Fruit fly (Drosophila melanogaster) whole organism, embryonic: Measurements from ENCODE around the gene Zn72D.

ENCODE experiments used
- Bgb ChIP-seq: fragments of 200-800 bp; sonication (Bioruptor generic); IDR thresholded peaks from 2 replicates; pipeline ENCODE4 v1.3.6; 2022; ENCODE audit warnings: missing biosample characterization, missing genetic modification characterization; ENCODE audit not compliant: partially characterized antibody
- Blimp-1 ChIP-seq: fragments of 200-800 bp; sonication (Bioruptor generic); optimal IDR thresholded peaks from 3 replicates; lab custom pipeline; 2018; ENCODE audit warnings: missing biosample characterization, missing genetic modification characterization, mild to moderate bottlenecking, moderate library complexity, missing genetic modification reagents
- CG10267 ChIP-seq: fragments of 200-800 bp; sonication (Bioruptor generic); optimal IDR thresholded peaks from 2 replicates; lab custom pipeline; 2018; ENCODE audit warnings: missing biosample characterization, mild to moderate bottlenecking, missing genetic modification characterization, moderate library complexity
- CG12219 ChIP-seq: fragments of 200-800 bp; sonication (Bioruptor generic); optimal IDR thresholded peaks from 3 replicates; lab custom pipeline; 2018; ENCODE audit warnings: missing biosample characterization, mild to moderate bottlenecking, missing genetic modification characterization
- CG14710 ChIP-seq: fragments of 200-800 bp; sonication (Bioruptor generic); optimal IDR thresholded peaks from 3 replicates; lab custom pipeline; 2019; ENCODE audit warnings: missing biosample characterization, mild to moderate bottlenecking, missing genetic modification characterization, moderate library complexity
- CG14860 ChIP-seq: fragments of 200-800 bp; sonication (Bioruptor generic); IDR thresholded peaks from 3 replicates; pipeline ENCODE4 v1.3.6; 2022; ENCODE audit warnings: missing biosample characterization, missing genetic modification characterization; ENCODE audit not compliant: partially characterized antibody
- CG15073 ChIP-seq: fragments of 200-800 bp; sonication (Bioruptor generic); optimal IDR thresholded peaks from 2 replicates; lab custom pipeline; 2016; ENCODE audit warnings: missing biosample characterization, missing genetic modification characterization
- CG1647 ChIP-seq: fragments of 200-800 bp; sonication (Bioruptor generic); optimal IDR thresholded peaks from 3 replicates; lab custom pipeline; 2016; ENCODE audit warnings: missing biosample characterization, missing genetic modification characterization
- CG17186 ChIP-seq: fragments of 200-800 bp; sonication (Bioruptor generic); optimal IDR thresholded peaks from 3 replicates; lab custom pipeline; 2017; ENCODE audit warnings: missing biosample characterization, missing genetic modification reagents, missing genetic modification characterization
- CG17802 ChIP-seq: fragments of 200-800 bp; sonication (Bioruptor generic); optimal IDR thresholded peaks from 2 replicates; lab custom pipeline; 2018; ENCODE audit warnings: missing biosample characterization, mild to moderate bottlenecking, missing genetic modification characterization, moderate library complexity
- CG18262 ChIP-seq: fragments of 200-800 bp; optimal IDR thresholded peaks from 3 replicates; lab custom pipeline; 2019; ENCODE audit warnings: missing biosample characterization, mild to moderate bottlenecking, missing genetic modification characterization, moderate library complexity
- CG2116 ChIP-seq: fragments of 200-800 bp; sonication (Bioruptor generic); optimal IDR thresholded peaks from 3 replicates; lab custom pipeline; 2018; ENCODE audit warnings: missing biosample characterization, mild to moderate bottlenecking, missing genetic modification characterization
- CG3838 ChIP-seq: fragments of 200-800 bp; sonication (Bioruptor generic); optimal IDR thresholded peaks from 3 replicates; lab custom pipeline; 2016; ENCODE audit warnings: missing biosample characterization, missing genetic modification characterization
- CG4328 ChIP-seq: fragments of 200-800 bp; sonication (Bioruptor generic); optimal IDR thresholded peaks from 3 replicates; lab custom pipeline; 2017; ENCODE audit warnings: missing biosample characterization, missing genetic modification reagents, missing genetic modification characterization
- CG4730 ChIP-seq: fragments of 200-800 bp; sonication (Bioruptor generic); IDR thresholded peaks from 2 replicates; pipeline ENCODE4 v1.3.6; 2022; ENCODE audit warnings: missing biosample characterization, missing genetic modification characterization
- CG6813 ChIP-seq: fragments of 200-800 bp; sonication (Bioruptor generic); optimal IDR thresholded peaks from 2 replicates; lab custom pipeline; 2017; ENCODE audit warnings: missing biosample characterization, missing genetic modification characterization, mild to moderate bottlenecking, moderate library complexity, missing genetic modification reagents
- CG8388 ChIP-seq: fragments of 200-800 bp; sonication (Bioruptor generic); optimal IDR thresholded peaks from 2 replicates; lab custom pipeline; 2019; ENCODE audit warnings: missing biosample characterization, mild to moderate bottlenecking, missing genetic modification characterization, moderate library complexity
- CHES-1-like ChIP-seq: fragments of 200-800 bp; sonication (Bioruptor generic); optimal IDR thresholded peaks from 2 replicates; lab custom pipeline; 2016; ENCODE audit warnings: missing biosample characterization, missing genetic modification characterization
- CrebB ChIP-seq: fragments of 200-800 bp; sonication (Bioruptor generic); optimal IDR thresholded peaks from 3 replicates; lab custom pipeline; 2018; ENCODE audit warnings: missing biosample characterization, mild to moderate bottlenecking, missing genetic modification characterization
- Doc2 ChIP-seq: fragments of 200-800 bp; sonication (Bioruptor generic); IDR thresholded peaks from 2 replicates; pipeline ENCODE4 v1.3.6; 2022; ENCODE audit warnings: missing biosample characterization, missing genetic modification characterization
- Dp ChIP-seq: fragments of 200-800 bp; sonication (Bioruptor generic); optimal IDR thresholded peaks from 2 replicates; lab custom pipeline; 2018; ENCODE audit warnings: missing biosample characterization, mild to moderate bottlenecking, missing genetic modification characterization, moderate library complexity
- Dref ChIP-seq: fragments of 200-800 bp; sonication (Bioruptor generic); IDR thresholded peaks from 2 replicates; pipeline ENCODE4 v1.3.6; 2022; ENCODE audit warnings: missing biosample characterization, missing genetic modification characterization
- Elba2 ChIP-seq: fragments of 200-800 bp; sonication (Bioruptor generic); optimal IDR thresholded peaks from 3 replicates; lab custom pipeline; 2016; ENCODE audit warnings: missing biosample characterization, missing genetic modification characterization
- Fer3 ChIP-seq: fragments of 200-800 bp; sonication (Bioruptor generic); optimal IDR thresholded peaks from 2 replicates; lab custom pipeline; 2018; ENCODE audit warnings: missing biosample characterization, mild to moderate bottlenecking, missing genetic modification characterization, moderate library complexity
- HLH3B ChIP-seq: fragments of 200-800 bp; sonication (Bioruptor generic); IDR thresholded peaks from 2 replicates; pipeline ENCODE4 v1.3.6; 2022; ENCODE audit warnings: missing biosample characterization, missing genetic modification characterization
- Lhr ChIP-seq: fragments of 200-800 bp; sonication (Bioruptor generic); optimal IDR thresholded peaks from 3 replicates; lab custom pipeline; 2017; ENCODE audit warnings: mild to moderate bottlenecking, missing biosample characterization, missing genetic modification reagents, missing genetic modification characterization
- NC2α ChIP-seq: fragments of 200-800 bp; sonication (Bioruptor generic); optimal IDR thresholded peaks from 2 replicates; lab custom pipeline; 2016; ENCODE audit warnings: missing biosample characterization, missing genetic modification characterization
- Ptx1 ChIP-seq: fragments of 200-800 bp; sonication (Bioruptor generic); IDR thresholded peaks from 2 replicates; pipeline ENCODE4 v1.3.6; 2022; ENCODE audit warnings: missing biosample characterization, missing genetic modification characterization
- ato ChIP-seq: fragments of 200-800 bp; sonication (Bioruptor generic); IDR thresholded peaks from 2 replicates; pipeline ENCODE4 v1.3.6; 2022; ENCODE audit warnings: missing biosample characterization, missing genetic modification characterization; ENCODE audit not compliant: partially characterized antibody
- chif ChIP-seq, 2 experiments: fragments of 200-800 bp; sonication (Bioruptor generic); optimal IDR thresholded peaks; 3 replicates each; lab custom pipeline; 2016; ENCODE audit warnings: missing biosample characterization in 2 of 2, missing genetic modification characterization in 2 of 2
- crc ChIP-seq: fragments of 200-800 bp; sonication (Bioruptor generic); optimal IDR thresholded peaks from 2 replicates; lab custom pipeline; 2016; ENCODE audit warnings: missing biosample characterization, missing genetic modification characterization
- dm ChIP-seq: fragments of 200-800 bp; sonication (Bioruptor generic); optimal IDR thresholded peaks from 3 replicates; lab custom pipeline; 2016; ENCODE audit warnings: missing biosample characterization, missing genetic modification characterization
- eyg ChIP-seq: fragments of 200-800 bp; sonication (Bioruptor generic); optimal IDR thresholded peaks from 3 replicates; lab custom pipeline; 2016; ENCODE audit warnings: missing biosample characterization, missing genetic modification characterization
- fd96Cb ChIP-seq: fragments of 200-800 bp; sonication (Bioruptor generic); optimal IDR thresholded peaks from 2 replicates; lab custom pipeline; 2018; ENCODE audit warnings: missing biosample characterization, mild to moderate bottlenecking, missing genetic modification characterization, moderate library complexity
- gem ChIP-seq: fragments of 200-800 bp; sonication (Bioruptor generic); optimal IDR thresholded peaks from 2 replicates; lab custom pipeline; 2019; ENCODE audit warnings: missing biosample characterization, mild to moderate bottlenecking, missing genetic modification characterization, moderate library complexity
- ham ChIP-seq: fragments of 200-800 bp; sonication (Bioruptor generic); IDR thresholded peaks from 2 replicates; pipeline ENCODE4 v1.3.6; 2022; ENCODE audit warnings: missing biosample characterization, missing genetic modification characterization
- her ChIP-seq: fragments of 200-800 bp; sonication (Bioruptor generic); optimal IDR thresholded peaks from 2 replicates; lab custom pipeline; 2016; ENCODE audit warnings: missing biosample characterization, missing genetic modification characterization
- hkb ChIP-seq, 2 experiments: fragments of 200-800 bp in 1 of 2; fragments of >200 bp in 1 of 2; sonication (Bioruptor generic) in 1 of 2; IDR thresholded peaks in 1 of 2; optimal IDR thresholded peaks in 1 of 2; 2 replicates each; pipeline versions ENCODE4 v1.3.6 to Lab custom; 2017 to 2022; ENCODE audit warnings: missing biosample characterization in 1 of 2, missing genetic modification characterization in 1 of 2
- jumu ChIP-seq: fragments of 200-800 bp; sonication (Bioruptor generic); optimal IDR thresholded peaks from 3 replicates; lab custom pipeline; 2016; ENCODE audit warnings: missing biosample characterization, missing genetic modification characterization
- knrl ChIP-seq: fragments of 200-800 bp; sonication (Bioruptor generic); IDR thresholded peaks from 3 replicates; pipeline ENCODE4 v1.3.6; 2022; ENCODE audit warnings: missing biosample characterization, missing genetic modification characterization; ENCODE audit not compliant: partially characterized antibody
- nau ChIP-seq: fragments of 200-800 bp; sonication (Bioruptor generic); optimal IDR thresholded peaks from 3 replicates; lab custom pipeline; 2017; ENCODE audit warnings: missing biosample characterization, mild to moderate bottlenecking, missing genetic modification characterization, missing genetic modification reagents
- ranshi ChIP-seq: fragments of 200-800 bp; sonication (Bioruptor generic); IDR thresholded peaks from 2 replicates; pipeline ENCODE4 v1.3.6; 2022; ENCODE audit warnings: missing biosample characterization, missing genetic modification characterization
- rib ChIP-seq: fragments of 200-800 bp; sonication (Bioruptor generic); IDR thresholded peaks from 2 replicates; pipeline ENCODE4 v1.3.6; 2022; ENCODE audit warnings: missing biosample characterization, missing genetic modification characterization
- ro ChIP-seq: fragments of 200-800 bp; sonication (Bioruptor generic); IDR thresholded peaks from 2 replicates; pipeline ENCODE4 v1.3.6; 2022; ENCODE audit warnings: missing biosample characterization, missing genetic modification characterization
- sd ChIP-seq: fragments of 200-800 bp; sonication (Bioruptor generic); optimal IDR thresholded peaks from 3 replicates; lab custom pipeline; 2018; ENCODE audit warnings: missing biosample characterization, mild to moderate bottlenecking, missing genetic modification characterization, moderate library complexity
- sug ChIP-seq: fragments of 200-800 bp; optimal IDR thresholded peaks from 2 replicates; lab custom pipeline; 2019; ENCODE audit warnings: missing biosample characterization, mild to moderate bottlenecking, missing genetic modification characterization, moderate library complexity
- trem ChIP-seq: fragments of 200-800 bp; optimal IDR thresholded peaks from 3 replicates; lab custom pipeline; 2019; ENCODE audit warnings: missing biosample characterization, mild to moderate bottlenecking, missing genetic modification characterization, moderate library complexity
- tup ChIP-seq: fragments of 200-800 bp; sonication (Bioruptor generic); optimal IDR thresholded peaks from 2 replicates; lab custom pipeline; 2016; ENCODE audit warnings: missing biosample characterization, mild to moderate bottlenecking, missing genetic modification characterization, moderate library complexity
- unc-4 ChIP-seq: fragments of 200-800 bp; sonication (Bioruptor generic); IDR thresholded peaks from 2 replicates; pipeline ENCODE4 v1.3.6; 2022; ENCODE audit warnings: missing biosample characterization, missing genetic modification characterization; ENCODE audit not compliant: partially characterized antibody
- vfl ChIP-seq: fragments of 200-800 bp; sonication (Bioruptor generic); optimal IDR thresholded peaks from 2 replicates; lab custom pipeline; 2016; ENCODE audit warnings: missing biosample characterization, missing genetic modification characterization

The Zn72D gene

DNA sequence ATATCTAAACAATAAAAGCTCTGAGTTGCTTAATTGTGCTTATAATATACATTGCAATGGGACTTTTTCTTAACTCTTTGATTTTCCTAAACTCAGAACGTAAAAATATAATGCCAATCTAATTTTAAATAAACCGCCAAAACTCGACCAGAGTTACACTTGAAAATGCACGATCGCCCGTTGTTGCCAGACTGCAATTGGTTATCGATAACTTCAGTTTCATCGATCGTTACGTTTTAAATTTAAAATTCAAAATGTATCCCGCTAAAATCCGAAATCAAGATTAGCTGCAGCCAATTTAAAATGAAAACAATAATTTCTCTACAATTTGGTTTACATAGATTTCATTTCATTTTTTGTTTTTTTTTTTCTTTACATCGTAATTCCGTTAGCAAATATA lies 26.7 kb upstream of the Zn72D start (continued):
- TF ChIP-seq Elba2 (GFP tag; lab: Kevin White, UChicago) (no peak), unc-4 (GFP tag; lab: Robert Waterston, UW) (peak; percentile 37; the same call in 1 of the 2 replicates), CG18262 (tag; lab: Kevin White, UChicago) (no peak), Dp (GFP tag; lab: Kevin White, UChicago) (peak; percentile 99), NC2α (no peak), gem (tag; lab: Kevin White, UChicago) (no peak), eyg (GFP tag; lab: Kevin White, UChicago) (no peak), CG14710 (tag; lab: Kevin White, UChicago) (peak; percentile 57), nau (GFP tag; lab: Kevin White, UChicago) (no peak), ranshi (no peak), dm (no peak), CG1647 (GFP tag; lab: Kevin White, UChicago) (no peak), tup (GFP tag; lab: Kevin White, UChicago) (no peak), ro (GFP tag; lab: Robert Waterston, UW) (no peak), CrebB (tag; lab: Kevin White, UChicago) (no peak), CG3838 (no peak), hkb (optimal IDR thresholded peaks at IDR 0.05; lab: Kevin White, UChicago) (no peak), hkb (GFP tag; IDR thresholded peaks at IDR 0.05; lab: Robert Waterston, UW) (no peak), Doc2 (GFP tag; lab: Robert Waterston, UW) (no peak), sd (tag; lab: Kevin White, UChicago) (peak; percentile 41), chif (GFP tag; optimal IDR thresholded peaks at IDR 0.05; lab: Kevin White, UChicago) (no peak), CHES-1-like (no peak), vfl (no peak), CG6813 (GFP tag; lab: Kevin White, UChicago) (no peak), CG2116 (peak; percentile 98), Lhr (peak; percentile 33), CG15073 (GFP tag; lab: Kevin White, UChicago) (no peak), CG12219 (GFP tag; lab: Kevin White, UChicago) (no peak), CG4730 (no peak), Blimp-1 (no peak), trem (peak; percentile 69), Fer3 (tag; lab: Kevin White, UChicago) (no peak), HLH3B (GFP tag; lab: Robert Waterston, UW) (no peak), CG4328 (GFP tag; lab: Kevin White, UChicago) (no peak), ham (GFP tag; lab: Robert Waterston, UW) (no peak), rib (GFP tag; lab: Robert Waterston, UW) (no peak), fd96Cb (tag; lab: Kevin White, UChicago) (no peak), jumu (no peak), CG14860 (GFP tag; lab: Robert Waterston, UW) (0 out of 3 replicates have a peak, but pooled peaks have one; percentile 36), knrl (GFP tag; lab: Robert Waterston, UW) (peak; percentile 36; the same call in 1 of the 3 replicates), ato (GFP tag; lab: Robert Waterston, UW) (0 out of 2 replicates have a peak, but pooled peaks have one; percentile 28), CG17186 (peak; percentile 20), CG8388 (GFP tag; lab: Kevin White, UChicago) (no peak), Bgb (GFP tag; lab: Robert Waterston, UW) (peak; percentile 49), Dref (GFP tag; lab: Robert Waterston, UW) (peak; percentile 93), CG10267 (tag; lab: Kevin White, UChicago) (peak; percentile 31), CG17802 (tag; lab: Kevin White, UChicago) (no peak), sug (tag; lab: Kevin White, UChicago) (no peak), her (GFP tag; lab: Kevin White, UChicago) (no peak), crc (no peak), Ptx1 (GFP tag; lab: Robert Waterston, UW) (no peak)
